Worm (Caenorhabditis elegans) whole organism, L1 larva: ENCODE results near the gene C33G3.6.

Source experiments
- aly-2 ChIP-seq: fragments of 150-350 bp; optimal IDR thresholded peaks from 2 replicates; lab custom pipeline; 2014; ENCODE audit warnings: missing biosample characterization, missing genetic modification characterization
- ama-1 ChIP-seq: fragments of 150-350 bp; optimal IDR thresholded peaks from 2 replicates; lab custom pipeline; 2014
- ceh-63 ChIP-seq: fragments of 200-800 bp; sonication (Bioruptor generic); optimal IDR thresholded peaks from 2 replicates; lab custom pipeline; 2018; ENCODE audit warnings: mild to moderate bottlenecking, missing genetic modification characterization, missing compliant biosample characterization
- ceh-82 ChIP-seq, 3 experiments: fragments of 150-350 bp in 1 of 3; sonication (generic microtip) in 2 of 3; optimal IDR thresholded peaks; 2 replicates each; lab custom pipeline; 2014 to 2017; ENCODE audit warnings: missing biosample characterization in 3 of 3, missing genetic modification characterization in 3 of 3
- ces-1 ChIP-seq: fragments of 150-350 bp; optimal IDR thresholded peaks from 2 replicates; lab custom pipeline; 2014; ENCODE audit warnings: missing biosample characterization, missing genetic modification reagents, missing genetic modification characterization
- lin-13 ChIP-seq: fragments of 150-350 bp; optimal IDR thresholded peaks from 2 replicates; lab custom pipeline; 2014; ENCODE audit warnings: missing biosample characterization, missing genetic modification reagents, missing genetic modification characterization
- nhr-11 ChIP-seq: fragments of 150-350 bp; optimal IDR thresholded peaks from 2 replicates; lab custom pipeline; 2014; ENCODE audit warnings: missing biosample characterization, missing genetic modification characterization
- nhr-237 ChIP-seq: fragments of 150-350 bp; optimal IDR thresholded peaks from 2 replicates; lab custom pipeline; 2014; ENCODE audit warnings: missing biosample characterization, missing genetic modification characterization
- nhr-28 ChIP-seq: fragments of 150-350 bp; optimal IDR thresholded peaks from 2 replicates; lab custom pipeline; 2014; ENCODE audit warnings: missing biosample characterization, missing genetic modification characterization
- pag-3 ChIP-seq: sonication (generic microtip); optimal IDR thresholded peaks from 2 replicates; lab custom pipeline; 2017; ENCODE audit warnings: missing genetic modification characterization, mild to moderate bottlenecking, missing compliant biosample characterization, antibody characterized with exemption, borderline replicate concordance; ENCODE audit not compliant: insufficient read depth
- skn-1 ChIP-seq: fragments of 150-350 bp; optimal IDR thresholded peaks from 2 replicates; lab custom pipeline; 2014; ENCODE audit warnings: missing biosample characterization, missing genetic modification characterization
- sox-4 ChIP-seq: sonication (generic microtip); optimal IDR thresholded peaks from 2 replicates; lab custom pipeline; 2016; ENCODE audit warnings: missing genetic modification characterization, missing compliant biosample characterization
- unc-62 ChIP-seq: fragments of 150-350 bp; optimal IDR thresholded peaks from 2 replicates; lab custom pipeline; 2014; ENCODE audit warnings: missing biosample characterization, missing genetic modification reagents, missing genetic modification characterization
- ztf-11 ChIP-seq, 2 experiments: sonication (generic microtip); optimal IDR thresholded peaks; 2 replicates each; lab custom pipeline; 2016 to 2017; ENCODE audit warnings: missing genetic modification characterization in 2 of 2, missing biosample characterization in 1 of 2, missing compliant biosample characterization in 1 of 2

DNA sequence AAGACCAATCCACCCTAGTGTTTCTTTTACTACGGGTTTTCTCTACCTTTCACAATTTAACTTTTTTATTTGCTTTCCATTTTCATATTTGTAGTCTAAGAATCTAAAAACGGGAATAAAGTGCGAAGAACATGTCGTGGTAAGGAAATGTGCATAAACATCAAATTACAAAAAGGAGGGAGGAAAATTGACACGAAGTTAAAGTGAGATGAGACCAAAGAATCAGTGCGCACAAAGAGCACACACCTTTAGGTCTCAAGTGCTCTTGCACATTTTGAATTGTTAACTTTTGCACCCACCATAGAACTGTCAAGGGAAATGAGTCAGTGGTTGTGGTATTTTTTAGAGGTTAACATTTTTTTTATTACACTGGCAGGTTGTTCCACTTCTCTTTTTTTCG, 53.6 kb downstream of the C33G3.6 start:
- TF ChIP-seq skn-1 (tag; lab: Kevin White, UChicago) (no peak), ceh-82 (tag; optimal IDR thresholded peaks at IDR 0.05; lab: Kevin White, UChicago) (no peak), nhr-28 (no peak), sox-4 (tag; lab: Kevin White, UChicago) (no peak), ces-1 (no peak), nhr-11 (tag; lab: Kevin White, UChicago) (no peak), ama-1 (lab: Kevin White, UChicago) (no peak), lin-13 (GFP tag; lab: Kevin White, UChicago) (no peak), aly-2 (tag; lab: Kevin White, UChicago) (no peak), nhr-237 (tag; lab: Kevin White, UChicago) (no peak), ceh-63 (GFP tag; lab: Kevin White, UChicago) (no peak), pag-3 (tag; lab: Kevin White, UChicago) (no peak), ztf-11 (tag; optimal IDR thresholded peaks at IDR 0.05; lab: Kevin White, UChicago) (no peak), unc-62 (no peak)
